Worm (Caenorhabditis elegans): ENCODE data around the gene T16H12.13.

The T16H12.13 gene

ce11 chrIII:10106390-10106789 is 21.2 kb downstream of the T16H12.13 start, which contains the start of gene srt-55:
srt-55 (minus strand) TSS chrIII:10106490.
- TF ChIP-seq mep-1 (tag; optimal IDR thresholded peaks at IDR 0.05) (no peak), mab-5 (tag; optimal IDR thresholded peaks at IDR 0.05) (no peak), unc-39 (tag; optimal IDR thresholded peaks at IDR 0.05) (no peak), ham-2 (GFP tag; optimal IDR thresholded peaks at IDR 0.05) (no peak), unc-120 (tag; optimal IDR thresholded peaks at IDR 0.05; ENCODE audit: poor library complexity, severe bottlenecking) (no peak), hlh-1 (tag; optimal IDR thresholded peaks at IDR 0.05) (no peak), drap-1 (GFP tag; optimal IDR thresholded peaks at IDR 0.05) (no peak), ztf-11 (tag; optimal IDR thresholded peaks at IDR 0.05) (no peak), unc-62 (GFP tag; optimal IDR thresholded peaks at IDR 0.05) (no peak), cnd-1 (tag; optimal IDR thresholded peaks at IDR 0.05) (no peak), flh-1 (GFP tag; optimal IDR thresholded peaks at IDR 0.05) (no peak), ceh-43 (GFP tag; optimal IDR thresholded peaks at IDR 0.05) (no peak), ces-1 (GFP tag; optimal IDR thresholded peaks at IDR 0.05) (no peak), tbx-8 (GFP tag; optimal IDR thresholded peaks at IDR 0.05) (no peak), lsy-2 (tag; optimal IDR thresholded peaks at IDR 0.05) (no peak), bed-3 (GFP tag; optimal IDR thresholded peaks at IDR 0.05) (no peak), nhr-12 (tag; optimal IDR thresholded peaks at IDR 0.05) (no peak), blmp-1 (tag; optimal IDR thresholded peaks at IDR 0.05) (no peak)

ce11 chrIII:10108995-10109394 is 23.8 kb downstream of the T16H12.13 start, which contains the start of gene T16H12.9:
T16H12.9 (plus strand) TSS chrIII:10109295.
- TF ChIP-seq hlh-1 (tag; optimal IDR thresholded peaks at IDR 0.05) (no peak), zip-8 (tag; optimal IDR thresholded peaks at IDR 0.05) (no peak), nhr-2 (tag; optimal IDR thresholded peaks at IDR 0.05) (no peak), nhr-12 (tag; optimal IDR thresholded peaks at IDR 0.05) (no peak), mep-1 (tag; optimal IDR thresholded peaks at IDR 0.05) (no peak), ceh-39 (tag; optimal IDR thresholded peaks at IDR 0.05) (no peak), sptf-1 (tag; optimal IDR thresholded peaks at IDR 0.05) (no peak), ces-1 (GFP tag; optimal IDR thresholded peaks at IDR 0.05) (no peak), mls-2 (tag; optimal IDR thresholded peaks at IDR 0.05) (no peak)

- no peak for TF ChIP-seq ceh-43 (GFP tag; optimal IDR thresholded peaks at IDR 0.05)
- no peak for TF ChIP-seq sem-2 (GFP tag; optimal IDR thresholded peaks at IDR 0.05)
- TF ChIP-seq ceh-39 (tag; optimal IDR thresholded peaks at IDR 0.05) = no peak
- no peak for TF ChIP-seq pha-4 (tag; optimal IDR thresholded peaks at IDR 0.05)
- no peak for TF ChIP-seq lin-32 (GFP tag; optimal IDR thresholded peaks at IDR 0.05)
- no peak for TF ChIP-seq lin-13 (tag; optimal IDR thresholded peaks at IDR 0.05)
- TF ChIP-seq lsy-2 (tag; optimal IDR thresholded peaks at IDR 0.05) = no peak
- no peak for TF ChIP-seq ham-2 (GFP tag; optimal IDR thresholded peaks at IDR 0.05)
- no peak for TF ChIP-seq nhr-2 (tag; optimal IDR thresholded peaks at IDR 0.05)
- TF ChIP-seq elt-3 (tag; optimal IDR thresholded peaks at IDR 0.05) = no peak
- TF ChIP-seq ceh-83 (GFP tag; optimal IDR thresholded peaks at IDR 0.05) = no peak
- TF ChIP-seq elt-1 (tag; optimal IDR thresholded peaks at IDR 0.05; ENCODE audit: borderline replicate concordance, insufficient read depth) = no peak
- no peak for TF ChIP-seq cnd-1 (tag; optimal IDR thresholded peaks at IDR 0.05)
- no peak for TF ChIP-seq bed-3 (GFP tag; optimal IDR thresholded peaks at IDR 0.05)
- no peak for TF ChIP-seq mep-1 (tag; optimal IDR thresholded peaks at IDR 0.05)
- no peak for TF ChIP-seq hlh-1 (tag; optimal IDR thresholded peaks at IDR 0.05)
- TF ChIP-seq zip-8 (tag; optimal IDR thresholded peaks at IDR 0.05) = no peak
- TF ChIP-seq snpc-4 (tag; optimal IDR thresholded peaks at IDR 0.05) = no peak
These were observed 27.8 kb downstream of the T16H12.13 start, which contains the start of gene vps-29 for ce11 chrIII:10112958-10113357. vps-29 (minus strand) TSS chrIII:10113058.

ce11 chrIII:10114662-10115061 is 29.5 kb downstream of the T16H12.13 start, which contains the start of the genes ZK1128.1 and mett-10:
ZK1128.1 (minus strand) TSS chrIII:10114760.
mett-10 (plus strand) TSS chrIII:10115036.
- TF ChIP-seq ces-1 (GFP tag; optimal IDR thresholded peaks at IDR 0.05) = peak; percentile 73
- no peak for TF ChIP-seq ceh-39 (tag; optimal IDR thresholded peaks at IDR 0.05)
- no peak for TF ChIP-seq unc-62 (GFP tag; optimal IDR thresholded peaks at IDR 0.05)
- TF ChIP-seq flh-1 (GFP tag; optimal IDR thresholded peaks at IDR 0.05) = no peak
- TF ChIP-seq sem-2 (GFP tag; optimal IDR thresholded peaks at IDR 0.05) = no peak

ce11 chrIII:10118818-10119217 is 33.6 kb downstream of the T16H12.13 start, which contains the start of gene ZK1128.3:
ZK1128.3 (minus strand) TSS chrIII:10118918.
- TF ChIP-seq mab-5 (tag; optimal IDR thresholded peaks at IDR 0.05) (no peak), nhr-76 (tag; optimal IDR thresholded peaks at IDR 0.05) (no peak), elt-1 (tag; optimal IDR thresholded peaks at IDR 0.05; ENCODE audit: borderline replicate concordance, insufficient read depth) (no peak), ceh-43 (GFP tag; optimal IDR thresholded peaks at IDR 0.05) (no peak), hlh-1 (tag; optimal IDR thresholded peaks at IDR 0.05) (no peak), unc-62 (GFP tag; optimal IDR thresholded peaks at IDR 0.05) (no peak)

Measured in whole organism, mixed stage, embryonic.